Fruit fly (Drosophila melanogaster): Measurements from ENCODE around the gene BG642312.
A peak's percentile ranks its signal among the peaks of the same experiment; 100 is the strongest.

Gene BG642312

dm6 chr3L:6193556-6194114 lies 39.5 kb downstream of the BG642312 start (continued):
- TF ChIP-seq CG31224 (GFP tag; IDR thresholded peaks at IDR 0.05) (no peak), HmgZ (tag; optimal IDR thresholded peaks at IDR 0.05) (no peak), Fer1 (GFP tag; optimal IDR thresholded peaks at IDR 0.05) (no peak), CG34422 (GFP tag; IDR thresholded peaks at IDR 0.05) (peak; percentile 17; the same call in 1 of the 3 replicates), inv (GFP tag; IDR thresholded peaks at IDR 0.05; ENCODE audit: partially characterized antibody) (0 out of 2 replicates have a peak, but pooled peaks have one; percentile 4), MESR4 (GFP tag; optimal IDR thresholded peaks at IDR 0.05) (peak; percentile 73), YL-1 (GFP tag; optimal IDR thresholded peaks at IDR 0.05) (peak; percentile 24)

- no peak for TF ChIP-seq CG2875 (GFP tag; optimal IDR thresholded peaks at IDR 0.05)
- no peak for TF ChIP-seq abd-A (tag; optimal IDR thresholded peaks at IDR 0.05)
- TF ChIP-seq tup (GFP tag; optimal IDR thresholded peaks at IDR 0.05), result peak; percentile 21
- TF ChIP-seq sd (tag; optimal IDR thresholded peaks at IDR 0.05), result no peak
- peak; percentile 52 for TF ChIP-seq CG2129 (GFP tag; IDR thresholded peaks at IDR 0.05; ENCODE audit: partially characterized antibody)
- TF ChIP-seq Blimp-1 (GFP tag; optimal IDR thresholded peaks at IDR 0.05), result no peak
- TF ChIP-seq CG12769 (tag; optimal IDR thresholded peaks at IDR 0.05), result no peak
- peak; percentile 85 for TF ChIP-seq lmd (GFP tag; IDR thresholded peaks at IDR 0.05)
- peak; percentile 96 for TF ChIP-seq row (GFP tag; IDR thresholded peaks at IDR 0.05)
- TF ChIP-seq gsb-n (tag; optimal IDR thresholded peaks at IDR 0.05), result no peak
- peak; percentile 83 for TF ChIP-seq CG33557 (GFP tag; optimal IDR thresholded peaks at IDR 0.05)
- peak; percentile 85 for TF ChIP-seq ken (GFP tag; IDR thresholded peaks at IDR 0.05)
- peak; percentile 92 for TF ChIP-seq Ptx1 (GFP tag; IDR thresholded peaks at IDR 0.05)
- TF ChIP-seq CG34422 (GFP tag; IDR thresholded peaks at IDR 0.05), result peak; percentile 85
- peak; percentile 58 for TF ChIP-seq trh (GFP tag; optimal IDR thresholded peaks at IDR 0.05)
- TF ChIP-seq CG32767 (GFP tag; IDR thresholded peaks at IDR 0.05), result peak; percentile 82
- TF ChIP-seq CG14050 (GFP tag; IDR thresholded peaks at IDR 0.05), result peak; percentile 62; the same call in 2 of the 3 replicates
- TF ChIP-seq caup (GFP tag; optimal IDR thresholded peaks at IDR 0.05; ENCODE audit: severe bottlenecking), result peak; percentile 73
- no peak for TF ChIP-seq CG11723 (GFP tag; optimal IDR thresholded peaks at IDR 0.05)
- TF ChIP-seq Ssrp (tag; optimal IDR thresholded peaks at IDR 0.05), result peak; percentile 87
- TF ChIP-seq tll (GFP tag; optimal IDR thresholded peaks at IDR 0.05), result peak; percentile 43 to 78
- peak; percentile 74 for TF ChIP-seq fd3F (GFP tag; optimal IDR thresholded peaks at IDR 0.05)
- TF ChIP-seq rib (GFP tag; IDR thresholded peaks at IDR 0.05), result no peak
- 0 out of 3 replicates have a peak, but pooled peaks have one; percentile 12 for TF ChIP-seq mld (GFP tag; IDR thresholded peaks at IDR 0.05; ENCODE audit: partially characterized antibody)
- TF ChIP-seq CG11085 (GFP tag; IDR thresholded peaks at IDR 0.05), result peak; percentile 63
- peak; percentile 68 for TF ChIP-seq Hmx (GFP tag; optimal IDR thresholded peaks at IDR 0.05)
- TF ChIP-seq scrt (GFP tag; optimal IDR thresholded peaks at IDR 0.05), result peak; percentile 65
- no peak for TF ChIP-seq CG31365 (tag; optimal IDR thresholded peaks at IDR 0.05)
- TF ChIP-seq knrl (GFP tag; IDR thresholded peaks at IDR 0.05; ENCODE audit: partially characterized antibody), result peak; percentile 76
- no peak for TF ChIP-seq prd (optimal IDR thresholded peaks at IDR 0.05)
- TF ChIP-seq prd (GFP tag; IDR thresholded peaks at IDR 0.05), result peak; percentile 94
- TF ChIP-seq cato (GFP tag; optimal IDR thresholded peaks at IDR 0.05; ENCODE audit: borderline replicate concordance), result peak; percentile 65
- peak; percentile 83 for TF ChIP-seq zen (tag; optimal IDR thresholded peaks at IDR 0.05)
- TF ChIP-seq Lim3 (GFP tag; IDR thresholded peaks at IDR 0.05), result no peak
- no peak for TF ChIP-seq en (GFP tag; optimal IDR thresholded peaks at IDR 0.05)
- TF ChIP-seq nerfin-1 (tag; optimal IDR thresholded peaks at IDR 0.05), result peak; percentile 67
- peak; percentile 47 for TF ChIP-seq CG7928 (GFP tag; optimal IDR thresholded peaks at IDR 0.05)
- peak; percentile 8; the same call in 1 of the 3 replicates for TF ChIP-seq sr (GFP tag; IDR thresholded peaks at IDR 0.05)
- TF ChIP-seq CG14965 (GFP tag; optimal IDR thresholded peaks at IDR 0.05; ENCODE audit: borderline replicate concordance), result no peak
- peak; percentile 48 for TF ChIP-seq NK7.1 (GFP tag; optimal IDR thresholded peaks at IDR 0.05)
These were observed 40.2 kb downstream of the BG642312 start, which contains the start of the genes Sf3b6 and Tnpo for dm6 chr3L:6192822-6193555. Sf3b6 (minus strand) TSS chr3L:6193179. Tnpo (plus strand) TSS chr3L:6193480.
